Worm (Caenorhabditis elegans): ENCODE results near the gene ubh-4.
A peak's percentile ranks its signal among the peaks of the same experiment; 100 is the strongest.

Gene ubh-4

ce11 chrII:8075324-8075810, 36.0 kb upstream of the ubh-4 start, which contains the start of gene K02C4.2 (continued):
- TF ChIP-seq ceh-6 (GFP tag; optimal IDR thresholded peaks at IDR 0.05) (peak; percentile 78), hlh-15 (tag; optimal IDR thresholded peaks at IDR 0.05) (no peak), nhr-11 (tag; optimal IDR thresholded peaks at IDR 0.05) (no peak), C08G9.2 (tag; optimal IDR thresholded peaks at IDR 0.05) (peak; percentile 48), zip-5 (tag; optimal IDR thresholded peaks at IDR 0.05) (no peak), hlh-6 (tag; optimal IDR thresholded peaks at IDR 0.05) (peak; percentile 76), che-1 (tag; optimal IDR thresholded peaks at IDR 0.05) (peak; percentile 71), nfya-1 (tag; optimal IDR thresholded peaks at IDR 0.05) (peak; percentile 51), lin-11 (tag; optimal IDR thresholded peaks at IDR 0.05) (peak; percentile 49), odd-2 (tag; optimal IDR thresholded peaks at IDR 0.05) (peak; percentile 12), sox-4 (tag; optimal IDR thresholded peaks at IDR 0.05) (peak; percentile 55), K02D7.2 (tag; optimal IDR thresholded peaks at IDR 0.05) (peak; percentile 5), ttx-3 (tag; optimal IDR thresholded peaks at IDR 0.05) (peak; percentile 40), fax-1 (tag; optimal IDR thresholded peaks at IDR 0.05) (peak; percentile 9), hlh-8 (tag; optimal IDR thresholded peaks at IDR 0.05) (no peak), pha-2 (tag; optimal IDR thresholded peaks at IDR 0.05) (peak; percentile 21), ceh-34 (tag; optimal IDR thresholded peaks at IDR 0.05) (peak; percentile 52), C38D4.7 (GFP tag; optimal IDR thresholded peaks at IDR 0.05) (peak; percentile 55), hlh-30 (tag; optimal IDR thresholded peaks at IDR 0.05; ENCODE audit: insufficient read depth) (peak; percentile 55), ceh-24 (tag; optimal IDR thresholded peaks at IDR 0.05) (no peak), ceh-22 (tag; optimal IDR thresholded peaks at IDR 0.05) (peak; percentile 45), K09A11.1 (tag; optimal IDR thresholded peaks at IDR 0.05; ENCODE audit: insufficient read depth) (peak; percentile 63), ceh-31 (tag; optimal IDR thresholded peaks at IDR 0.05) (peak; percentile 10), fkh-10 (GFP tag; optimal IDR thresholded peaks at IDR 0.05) (no peak), dve-1 (tag; optimal IDR thresholded peaks at IDR 0.05) (peak; percentile 76), unc-3 (GFP tag; conservative IDR thresholded peaks at IDR 0.05) (no peak), unc-3 (tag; optimal IDR thresholded peaks at IDR 0.05) (no peak), pat-9 (tag; optimal IDR thresholded peaks at IDR 0.05) (peak; percentile 80), ama-1 (optimal IDR thresholded peaks at IDR 0.05) (no peak)

- TF ChIP-seq sox-4 (tag; optimal IDR thresholded peaks at IDR 0.05) (no peak), Y22D7AL.16 (tag; optimal IDR thresholded peaks at IDR 0.05) (no peak)
Observed at ce11 chrII:8074058-8074457, 34.7 kb upstream of the ubh-4 start.

- TF ChIP-seq K09A11.1 (tag; optimal IDR thresholded peaks at IDR 0.05; ENCODE audit: insufficient read depth) (no peak), elt-2 (tag; optimal IDR thresholded peaks at IDR 0.05) (peak; percentile 24), ceh-2 (tag; optimal IDR thresholded peaks at IDR 0.05) (no peak)
Observed at ce11 chrII:8073222-8073621, 33.8 kb upstream of the ubh-4 start, which contains the start of gene gpcp-2. gpcp-2 (minus strand) TSS chrII:8073374.

- TF ChIP-seq tbx-7 (tag; optimal IDR thresholded peaks at IDR 0.05) (no peak), che-1 (tag; optimal IDR thresholded peaks at IDR 0.05) (no peak), ceh-24 (tag; optimal IDR thresholded peaks at IDR 0.05) (no peak), lin-11 (tag; optimal IDR thresholded peaks at IDR 0.05) (no peak), fkh-6 (tag; optimal IDR thresholded peaks at IDR 0.05) (no peak), lim-6 (tag; optimal IDR thresholded peaks at IDR 0.05) (no peak), ztf-16 (tag; optimal IDR thresholded peaks at IDR 0.05) (no peak), hlh-30 (tag; optimal IDR thresholded peaks at IDR 0.05; ENCODE audit: insufficient read depth) (peak; percentile 85), sox-4 (tag; optimal IDR thresholded peaks at IDR 0.05) (no peak), unc-55 (GFP tag; optimal IDR thresholded peaks at IDR 0.05) (peak; percentile 86), mec-3 (tag; optimal IDR thresholded peaks at IDR 0.05; ENCODE audit: borderline replicate concordance) (no peak), ceh-2 (tag; optimal IDR thresholded peaks at IDR 0.05) (no peak), pag-3 (tag; optimal IDR thresholded peaks at IDR 0.05; ENCODE audit: borderline replicate concordance) (no peak), ceh-18 (tag; optimal IDR thresholded peaks at IDR 0.05) (peak; percentile 17), gmeb-2 (tag; optimal IDR thresholded peaks at IDR 0.05) (no peak), ceh-34 (tag; optimal IDR thresholded peaks at IDR 0.05) (peak; percentile 84), ttx-3 (tag; optimal IDR thresholded peaks at IDR 0.05) (no peak), ets-4 (tag; optimal IDR thresholded peaks at IDR 0.05) (no peak), unc-42 (tag; optimal IDR thresholded peaks at IDR 0.05) (peak; percentile 33), F13H6.1 (tag; optimal IDR thresholded peaks at IDR 0.05) (no peak), ceh-6 (GFP tag; optimal IDR thresholded peaks at IDR 0.05) (no peak), unc-86 (tag; optimal IDR thresholded peaks at IDR 0.05) (no peak)
Observed at ce11 chrII:8071801-8072544, 32.6 kb upstream of the ubh-4 start.

Data from whole organism, late embryonic.